Fruit fly (Drosophila melanogaster) whole organism, pupa: ENCODE results near the gene CG5290.

Experiments used
- CG15710 ChIP-seq: fragments of 200-800 bp; sonication (Bioruptor generic); optimal IDR thresholded peaks from 2 replicates; lab custom pipeline; 2018; ENCODE audit warnings: missing biosample characterization, mild to moderate bottlenecking, missing genetic modification characterization, moderate library complexity
- CG32121 ChIP-seq: fragments of 200-800 bp; sonication (Bioruptor generic); IDR thresholded peaks from 2 replicates; pipeline ENCODE4 v1.3.6; 2022; ENCODE audit warnings: missing biosample characterization, missing genetic modification characterization
- D1 ChIP-seq: fragments of 200-800 bp; sonication (Bioruptor generic); optimal IDR thresholded peaks from 2 replicates; lab custom pipeline; 2018; ENCODE audit warnings: missing biosample characterization, mild to moderate bottlenecking, missing genetic modification characterization, moderate library complexity

DNA sequence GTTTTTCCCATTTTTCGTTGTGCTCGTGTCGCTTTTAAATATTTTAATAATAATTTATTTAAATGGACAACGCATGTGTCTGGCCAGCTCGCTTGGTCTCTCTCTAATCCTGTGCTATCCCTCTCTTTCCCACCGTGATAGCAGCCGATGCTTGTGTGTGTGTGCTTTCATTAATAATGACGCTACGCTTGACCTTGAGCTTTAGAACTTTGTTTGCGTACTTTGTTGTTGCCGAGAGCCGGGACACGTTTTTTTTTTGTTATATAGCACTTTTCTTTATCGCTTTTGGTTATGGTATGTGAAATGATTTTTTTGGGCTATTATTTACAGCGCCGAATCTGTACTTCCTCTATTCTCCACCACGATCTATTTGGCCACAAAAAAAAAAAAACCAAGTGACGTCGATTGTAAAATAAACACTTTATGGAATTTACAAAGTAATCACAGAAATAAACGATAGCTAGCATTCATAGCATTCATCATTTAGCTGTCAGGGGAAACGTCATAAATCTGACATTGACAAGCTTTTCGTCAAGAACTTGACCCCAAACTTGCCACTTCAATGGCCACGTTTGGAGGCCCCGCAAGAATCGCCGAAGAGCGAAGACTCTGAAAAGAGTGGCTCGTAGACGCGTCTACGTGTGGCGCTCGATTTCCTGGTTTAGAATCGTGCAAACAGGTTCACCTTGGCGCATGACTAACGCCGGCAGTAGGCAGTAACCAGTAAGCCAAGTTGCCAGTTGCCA is 46.0 kb upstream of the CG5290 start:
- TF ChIP-seq CG15710 (tag; lab: Kevin White, UChicago) = no peak
- no peak for TF ChIP-seq D1
- no peak for TF ChIP-seq CG32121 (GFP tag; lab: Robert Waterston, UW)
